Fruit fly (Drosophila melanogaster): ENCODE results near the gene CG3014.

The CG3014 gene

DNA sequence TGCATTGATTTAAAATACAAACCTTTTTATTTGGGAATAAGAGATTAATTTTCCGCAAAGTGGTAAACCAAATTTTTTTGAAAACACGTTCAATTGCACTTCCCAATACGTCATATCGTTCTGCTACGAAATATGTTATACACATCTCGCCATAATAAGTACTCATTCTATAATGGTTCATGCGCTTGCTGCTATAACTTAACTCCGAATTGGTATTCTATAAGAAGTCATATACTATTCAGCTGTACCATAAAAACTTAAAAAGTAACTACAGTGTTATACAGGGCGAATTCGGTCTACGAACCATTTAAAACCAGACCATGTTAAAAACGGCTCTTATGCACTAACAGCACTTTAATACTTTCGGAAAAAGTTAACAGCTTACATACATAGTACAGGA, 23.0 kb downstream of the CG3014 start:
- peak; percentile 39 to 49 for TF ChIP-seq CTCF (optimal IDR thresholded peaks at IDR 0.05)
- TF ChIP-seq CG8478 (optimal IDR thresholded peaks at IDR 0.05), result no peak

- TF ChIP-seq CTCF (optimal IDR thresholded peaks at IDR 0.05), result no peak
- no peak for TF ChIP-seq CG8478 (optimal IDR thresholded peaks at IDR 0.05)
Measured at dm6 chr3R:7771656-7772055, 30.9 kb downstream of the CG3014 start, which contains the start of gene CG11286. Gene CG11286 (minus strand): TSS chr3R:7771756.

DNA sequence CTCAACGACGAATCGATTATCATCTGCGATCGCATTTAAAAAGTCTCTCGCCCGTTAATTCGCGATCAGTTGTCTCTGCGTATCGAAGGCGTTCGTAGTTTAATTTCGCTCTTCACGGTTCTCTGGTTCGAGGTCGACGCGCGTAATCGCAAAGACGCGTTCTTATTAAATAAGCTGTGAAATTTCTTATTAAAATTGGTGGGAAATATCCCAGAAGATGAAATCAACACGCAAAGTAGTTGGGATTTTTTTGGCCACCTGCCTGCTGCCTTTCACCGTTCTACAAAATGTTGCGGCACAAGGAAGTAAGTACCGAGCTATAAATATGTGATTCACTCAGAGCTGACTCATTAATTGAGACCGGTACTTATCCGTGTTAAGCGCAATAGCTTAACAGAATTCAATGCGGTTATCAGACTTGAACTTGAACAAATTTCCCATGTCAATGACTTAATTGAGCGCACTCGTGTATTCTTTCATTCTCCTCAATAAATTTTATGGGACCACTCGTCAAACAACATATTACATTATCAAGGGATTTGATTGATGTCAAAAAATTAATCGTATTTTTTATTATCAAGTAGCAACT, 41.5 kb downstream of the CG3014 start:
- TF ChIP-seq CTCF (optimal IDR thresholded peaks at IDR 0.05) (no peak), CG8478 (optimal IDR thresholded peaks at IDR 0.05) (no peak)

DNA sequence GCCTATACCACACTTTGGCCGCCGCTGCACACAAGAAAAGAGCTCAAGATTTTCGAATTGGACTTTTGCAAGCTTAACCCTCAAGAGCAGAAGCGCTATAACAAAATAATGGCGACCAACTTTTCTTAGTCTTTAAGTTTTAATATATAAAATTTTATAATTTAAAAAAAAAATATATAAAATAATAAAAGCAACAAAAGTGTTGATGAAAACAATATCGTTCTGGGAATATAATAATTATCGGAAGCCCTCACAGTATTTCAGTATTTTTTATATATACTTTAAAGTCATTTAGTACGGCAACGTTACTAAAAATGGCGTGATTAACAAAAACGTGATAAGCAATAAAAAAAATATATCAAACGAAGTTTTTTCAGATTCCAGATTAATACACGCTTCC, 43.1 kb downstream of the CG3014 start, which contains the start of gene Sp7:
TSS of gene Sp7 (plus strand) at position 301 of the 400 bp plus-strand sequence.
- TF ChIP-seq CG8478 (optimal IDR thresholded peaks at IDR 0.05) (no peak), CTCF (optimal IDR thresholded peaks at IDR 0.05) (no peak)

DNA sequence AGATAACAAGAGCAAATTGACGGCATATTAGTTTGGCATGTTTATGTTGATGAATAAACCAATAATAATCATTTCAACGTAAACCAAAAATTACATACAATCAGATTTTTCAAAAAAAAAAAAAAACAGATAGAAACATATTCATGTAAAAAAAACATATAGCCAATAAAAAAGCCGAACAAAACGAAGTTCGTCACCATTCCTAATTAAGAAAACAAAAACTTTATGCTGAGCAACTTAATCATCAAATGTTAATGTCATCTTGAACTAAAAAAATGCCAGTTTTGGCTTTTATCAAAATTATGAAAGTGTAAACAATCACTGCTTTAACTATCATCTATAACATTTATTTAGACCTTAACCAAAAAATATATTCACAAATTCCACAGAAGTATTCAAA, 44.8 kb downstream of the CG3014 start, which contains the start of gene CG10919:
TSS of gene CG10919 (plus strand) at position 301 of the 400 bp plus-strand sequence.
- TF ChIP-seq CTCF (optimal IDR thresholded peaks at IDR 0.05), result no peak
- TF ChIP-seq CG8478 (optimal IDR thresholded peaks at IDR 0.05), result no peak

DNA sequence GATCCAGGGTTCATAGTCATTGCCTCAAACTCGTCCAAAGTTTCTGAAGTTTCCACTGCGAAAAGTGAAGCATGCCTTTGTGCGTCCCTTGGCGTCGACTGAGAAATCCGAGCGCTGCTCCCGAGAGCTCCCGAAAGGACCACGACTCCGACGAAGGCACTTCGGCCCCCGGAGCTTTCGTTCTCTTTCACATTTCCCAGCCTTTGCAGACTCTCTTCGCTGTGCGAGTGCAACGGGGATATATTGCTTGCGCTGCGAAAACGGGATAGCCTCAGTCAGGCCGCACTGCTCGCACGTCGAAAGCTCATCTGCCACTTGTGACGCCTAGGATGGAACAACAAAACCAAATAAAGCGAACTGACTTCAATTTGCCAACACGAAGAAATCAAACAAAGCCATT, 49.1 kb downstream of the CG3014 start:
- TF ChIP-seq CTCF (optimal IDR thresholded peaks at IDR 0.05), result no peak
- no peak for TF ChIP-seq CG8478 (optimal IDR thresholded peaks at IDR 0.05)

dm6 chr3R:7749993-7750392, 52.6 kb downstream of the CG3014 start, which contains the start of gene pyd3:
Gene pyd3 (minus strand): TSS chr3R:7750079.
- TF ChIP-seq CG8478 (optimal IDR thresholded peaks at IDR 0.05) (no peak), CTCF (optimal IDR thresholded peaks at IDR 0.05) (no peak)

All from S2 (cell line).